Worm (Caenorhabditis elegans): ENCODE measurements around the gene smg-7.

Gene smg-7

ce11 chrIV:6742159-6742558 is at the start of gene smg-7:
Gene smg-7 (minus strand): TSS chrIV:6742443.
- TF ChIP-seq ceh-13 (GFP tag; optimal IDR thresholded peaks at IDR 0.05), result no peak
- TF ChIP-seq hmbx-1 (tag; optimal IDR thresholded peaks at IDR 0.05), result no peak
- no peak for TF ChIP-seq tbx-11 (GFP tag; IDR thresholded peaks at IDR 0.05)
- TF ChIP-seq F13C5.2 (tag; optimal IDR thresholded peaks at IDR 0.05), result no peak
- no peak for TF ChIP-seq pes-1 (GFP tag; IDR thresholded peaks at IDR 0.05)

- TF ChIP-seq ceh-36 (tag; optimal IDR thresholded peaks at IDR 0.05) (no peak), scrt-1 (GFP tag; IDR thresholded peaks at IDR 0.05) (no peak), tra-4 (tag; optimal IDR thresholded peaks at IDR 0.05) (no peak), hmg-4 (GFP tag; optimal IDR thresholded peaks at IDR 0.05) (peak; percentile 48), tbx-11 (GFP tag; IDR thresholded peaks at IDR 0.05) (no peak), hmbx-1 (tag; optimal IDR thresholded peaks at IDR 0.05) (no peak), ets-7 (tag; optimal IDR thresholded peaks at IDR 0.05) (no peak), hnd-1 (tag; optimal IDR thresholded peaks at IDR 0.05) (no peak), ceh-13 (GFP tag; optimal IDR thresholded peaks at IDR 0.05) (no peak), flt-1 (GFP tag; IDR thresholded peaks at IDR 0.05) (0 out of 2 replicates have a peak, but pooled peaks have one; percentile 38), pes-1 (GFP tag; IDR thresholded peaks at IDR 0.05) (no peak), aly-1 (tag; optimal IDR thresholded peaks at IDR 0.05) (no peak), ama-1 (optimal IDR thresholded peaks at IDR 0.05) (no peak), F13C5.2 (tag; optimal IDR thresholded peaks at IDR 0.05) (peak; percentile 58), tbx-37 (GFP tag; conservative IDR thresholded peaks at IDR 0.05) (0 out of 2 replicates have a peak, but pooled peaks have one; percentile 15), B0310.2 (tag; optimal IDR thresholded peaks at IDR 0.05) (no peak), sea-1 (GFP tag; conservative IDR thresholded peaks at IDR 0.05) (0 out of 2 replicates have a peak, but pooled peaks have one; percentile 13)
Observed at ce11 chrIV:6790438-6791124, 48.3 kb upstream of the smg-7 start, which contains the start of the genes C17H12.2 and vha-8. Gene C17H12.2 (minus strand): TSS chrIV:6790488. Gene vha-8 (plus strand): TSS chrIV:6791074.

ce11 chrIV:6789950-6790349 is 47.7 kb upstream of the smg-7 start:
- TF ChIP-seq hnd-1 (tag; optimal IDR thresholded peaks at IDR 0.05) (no peak), ets-7 (tag; optimal IDR thresholded peaks at IDR 0.05) (no peak), hmg-4 (GFP tag; optimal IDR thresholded peaks at IDR 0.05) (no peak), pes-1 (GFP tag; IDR thresholded peaks at IDR 0.05) (no peak), sea-1 (GFP tag; conservative IDR thresholded peaks at IDR 0.05) (no peak), F13C5.2 (tag; optimal IDR thresholded peaks at IDR 0.05) (no peak)

ce11 chrIV:6785873-6786272 is 43.6 kb upstream of the smg-7 start:
- TF ChIP-seq hmg-4 (GFP tag; optimal IDR thresholded peaks at IDR 0.05), result no peak
- no peak for TF ChIP-seq B0310.2 (tag; optimal IDR thresholded peaks at IDR 0.05)

- TF ChIP-seq ama-1 (optimal IDR thresholded peaks at IDR 0.05) (no peak), tbx-11 (GFP tag; IDR thresholded peaks at IDR 0.05) (no peak), sea-1 (GFP tag; conservative IDR thresholded peaks at IDR 0.05) (no peak), hmg-4 (GFP tag; optimal IDR thresholded peaks at IDR 0.05) (no peak), ceh-13 (GFP tag; optimal IDR thresholded peaks at IDR 0.05) (no peak), hmbx-1 (tag; optimal IDR thresholded peaks at IDR 0.05) (no peak), hnd-1 (tag; optimal IDR thresholded peaks at IDR 0.05) (no peak), B0310.2 (tag; optimal IDR thresholded peaks at IDR 0.05) (no peak), flt-1 (GFP tag; IDR thresholded peaks at IDR 0.05) (no peak), scrt-1 (GFP tag; IDR thresholded peaks at IDR 0.05) (no peak), ceh-36 (tag; optimal IDR thresholded peaks at IDR 0.05) (no peak), tra-4 (tag; optimal IDR thresholded peaks at IDR 0.05) (no peak), tbx-37 (GFP tag; conservative IDR thresholded peaks at IDR 0.05) (no peak), ets-7 (tag; optimal IDR thresholded peaks at IDR 0.05) (no peak), pes-1 (GFP tag; IDR thresholded peaks at IDR 0.05) (no peak), F13C5.2 (tag; optimal IDR thresholded peaks at IDR 0.05) (no peak), aly-1 (tag; optimal IDR thresholded peaks at IDR 0.05) (no peak)
Observed at ce11 chrIV:6785151-6785550, 42.9 kb upstream of the smg-7 start, which contains the start of gene dyci-1. Gene dyci-1 (minus strand): TSS chrIV:6785272.

- no peak for TF ChIP-seq ama-1 (optimal IDR thresholded peaks at IDR 0.05)
- no peak for TF ChIP-seq sea-1 (GFP tag; conservative IDR thresholded peaks at IDR 0.05)
- no peak for TF ChIP-seq hmbx-1 (tag; optimal IDR thresholded peaks at IDR 0.05)
- no peak for TF ChIP-seq scrt-1 (GFP tag; IDR thresholded peaks at IDR 0.05)
- no peak for TF ChIP-seq ets-7 (tag; optimal IDR thresholded peaks at IDR 0.05)
- no peak for TF ChIP-seq tbx-11 (GFP tag; IDR thresholded peaks at IDR 0.05)
- no peak for TF ChIP-seq B0310.2 (tag; optimal IDR thresholded peaks at IDR 0.05)
- no peak for TF ChIP-seq tra-4 (tag; optimal IDR thresholded peaks at IDR 0.05)
- no peak for TF ChIP-seq ceh-13 (GFP tag; optimal IDR thresholded peaks at IDR 0.05)
- no peak for TF ChIP-seq pes-1 (GFP tag; IDR thresholded peaks at IDR 0.05)
- TF ChIP-seq F13C5.2 (tag; optimal IDR thresholded peaks at IDR 0.05), result no peak
- no peak for TF ChIP-seq tbx-37 (GFP tag; conservative IDR thresholded peaks at IDR 0.05)
- no peak for TF ChIP-seq hnd-1 (tag; optimal IDR thresholded peaks at IDR 0.05)
- no peak for TF ChIP-seq ceh-36 (tag; optimal IDR thresholded peaks at IDR 0.05)
- no peak for TF ChIP-seq aly-1 (tag; optimal IDR thresholded peaks at IDR 0.05)
- TF ChIP-seq flt-1 (GFP tag; IDR thresholded peaks at IDR 0.05), result no peak
Observed at ce11 chrIV:6777156-6777555, 34.9 kb upstream of the smg-7 start.

- TF ChIP-seq aly-1 (tag; optimal IDR thresholded peaks at IDR 0.05) (no peak), sea-1 (GFP tag; conservative IDR thresholded peaks at IDR 0.05) (no peak), ama-1 (optimal IDR thresholded peaks at IDR 0.05) (no peak), tbx-11 (GFP tag; IDR thresholded peaks at IDR 0.05) (no peak), pes-1 (GFP tag; IDR thresholded peaks at IDR 0.05) (no peak), F13C5.2 (tag; optimal IDR thresholded peaks at IDR 0.05) (no peak), hmg-4 (GFP tag; optimal IDR thresholded peaks at IDR 0.05) (no peak), ets-7 (tag; optimal IDR thresholded peaks at IDR 0.05) (no peak), tra-4 (tag; optimal IDR thresholded peaks at IDR 0.05) (no peak), ceh-13 (GFP tag; optimal IDR thresholded peaks at IDR 0.05) (no peak), hmbx-1 (tag; optimal IDR thresholded peaks at IDR 0.05) (no peak), tbx-37 (GFP tag; conservative IDR thresholded peaks at IDR 0.05) (no peak), scrt-1 (GFP tag; IDR thresholded peaks at IDR 0.05) (no peak), B0310.2 (tag; optimal IDR thresholded peaks at IDR 0.05) (no peak), flt-1 (GFP tag; IDR thresholded peaks at IDR 0.05) (no peak), hnd-1 (tag; optimal IDR thresholded peaks at IDR 0.05) (no peak), ceh-36 (tag; optimal IDR thresholded peaks at IDR 0.05) (no peak)
Observed at ce11 chrIV:6771556-6771955, 29.3 kb upstream of the smg-7 start.

All from whole organism, early embryonic.